Fruit fly (Drosophila melanogaster) whole organism, embryonic: ENCODE measurements around the gene CG13457.

ENCODE experiments used
- Blimp-1 ChIP-seq: fragments of 200-800 bp; sonication (Bioruptor generic); optimal IDR thresholded peaks from 3 replicates; lab custom pipeline; 2018; ENCODE audit warnings: missing biosample characterization, missing genetic modification characterization, mild to moderate bottlenecking, moderate library complexity, missing genetic modification reagents
- CG10431 ChIP-seq: fragments of 200-800 bp; sonication (Bioruptor generic); optimal IDR thresholded peaks from 3 replicates; lab custom pipeline; 2018; ENCODE audit warnings: missing biosample characterization, mild to moderate bottlenecking, missing genetic modification characterization
- CG10462 ChIP-seq: fragments of 200-800 bp; sonication (Bioruptor generic); optimal IDR thresholded peaks from 2 replicates; lab custom pipeline; 2016; ENCODE audit warnings: missing biosample characterization, missing genetic modification characterization
- CG11723 ChIP-seq: fragments of 200-800 bp; sonication (Bioruptor generic); optimal IDR thresholded peaks from 2 replicates; lab custom pipeline; 2017; ENCODE audit warnings: missing biosample characterization, mild to moderate bottlenecking, missing genetic modification characterization
- CG12391 ChIP-seq: fragments of 200-800 bp; sonication (Bioruptor generic); optimal IDR thresholded peaks from 3 replicates; lab custom pipeline; 2018; ENCODE audit warnings: missing biosample characterization, mild to moderate bottlenecking, missing genetic modification characterization, moderate library complexity
- CG12769 ChIP-seq: fragments of 200-800 bp; sonication (Bioruptor generic); optimal IDR thresholded peaks from 2 replicates; lab custom pipeline; 2019; ENCODE audit warnings: missing biosample characterization, mild to moderate bottlenecking, missing genetic modification characterization, moderate library complexity
- CG13775 ChIP-seq: fragments of 200-800 bp; sonication (Bioruptor generic); optimal IDR thresholded peaks from 3 replicates; lab custom pipeline; 2017; ENCODE audit warnings: missing biosample characterization, mild to moderate bottlenecking, missing genetic modification characterization
- CG14441 ChIP-seq: fragments of 200-800 bp; sonication (Bioruptor generic); IDR thresholded peaks from 2 replicates; pipeline ENCODE4 v1.3.6; 2022; ENCODE audit warnings: missing biosample characterization, missing genetic modification characterization
- CG15269 ChIP-seq: fragments of 200-800 bp; sonication (Bioruptor generic); optimal IDR thresholded peaks from 2 replicates; lab custom pipeline; 2018; ENCODE audit warnings: missing biosample characterization, mild to moderate bottlenecking, missing genetic modification characterization, moderate library complexity
- CG15601 ChIP-seq: fragments of 200-800 bp; sonication (Bioruptor generic); optimal IDR thresholded peaks from 3 replicates; lab custom pipeline; 2019; ENCODE audit warnings: missing biosample characterization, mild to moderate bottlenecking, missing genetic modification characterization, moderate library complexity
- CG15696 ChIP-seq: fragments of 200-800 bp; sonication (Bioruptor generic); optimal IDR thresholded peaks from 2 replicates; lab custom pipeline; 2019; ENCODE audit warnings: missing biosample characterization, mild to moderate bottlenecking, missing genetic modification characterization, moderate library complexity
- CG16863 ChIP-seq: fragments of 200-800 bp; sonication (Bioruptor generic); optimal IDR thresholded peaks from 3 replicates; lab custom pipeline; 2016; ENCODE audit warnings: missing biosample characterization, missing genetic modification characterization
- CG17359 ChIP-seq: fragments of 200-800 bp; sonication (Bioruptor generic); optimal IDR thresholded peaks from 3 replicates; lab custom pipeline; 2018; ENCODE audit warnings: missing biosample characterization, mild to moderate bottlenecking, missing genetic modification characterization, moderate library complexity
- CG17802 ChIP-seq: fragments of 200-800 bp; sonication (Bioruptor generic); optimal IDR thresholded peaks from 2 replicates; lab custom pipeline; 2018; ENCODE audit warnings: missing biosample characterization, mild to moderate bottlenecking, missing genetic modification characterization, moderate library complexity
- CG18619 ChIP-seq: fragments of 200-800 bp; sonication (Bioruptor generic); optimal IDR thresholded peaks from 3 replicates; lab custom pipeline; 2017; ENCODE audit warnings: missing biosample characterization, mild to moderate bottlenecking, missing genetic modification characterization
- CG2120 ChIP-seq: fragments of 200-800 bp; sonication (Bioruptor generic); optimal IDR thresholded peaks from 3 replicates; lab custom pipeline; 2016; ENCODE audit warnings: missing biosample characterization, missing genetic modification characterization
- CG3281 ChIP-seq: fragments of 200-800 bp; sonication (Bioruptor generic); optimal IDR thresholded peaks from 3 replicates; lab custom pipeline; 2017; ENCODE audit warnings: missing biosample characterization, mild to moderate bottlenecking, missing genetic modification characterization
- CG34422 ChIP-seq: fragments of 200-800 bp; sonication (Bioruptor generic); IDR thresholded peaks from 3 replicates; pipeline ENCODE4 v1.3.6; 2022; ENCODE audit warnings: missing biosample characterization, missing genetic modification characterization
- CG4404 ChIP-seq: fragments of 200-800 bp; sonication (Bioruptor generic); IDR thresholded peaks from 2 replicates; pipeline ENCODE4 v1.3.6; 2022; ENCODE audit warnings: missing biosample characterization, missing genetic modification characterization
- CG4617 ChIP-seq: fragments of 200-800 bp; sonication (Bioruptor generic); optimal IDR thresholded peaks from 3 replicates; lab custom pipeline; 2016; ENCODE audit warnings: missing biosample characterization, missing genetic modification characterization, borderline replicate concordance
- CG5180 ChIP-seq: fragments of 200-800 bp; sonication (Bioruptor generic); optimal IDR thresholded peaks from 3 replicates; lab custom pipeline; 2017; ENCODE audit warnings: missing biosample characterization, missing genetic modification characterization, mild to moderate bottlenecking, moderate library complexity, missing genetic modification reagents
- Dll ChIP-seq: fragments of 200-800 bp; sonication (Bioruptor generic); IDR thresholded peaks from 4 replicates; pipeline ENCODE4 v1.3.6; 2022; ENCODE audit warnings: missing biosample characterization, missing genetic modification characterization; ENCODE audit not compliant: partially characterized antibody
- Doc2 ChIP-seq: fragments of 200-800 bp; sonication (Bioruptor generic); IDR thresholded peaks from 2 replicates; pipeline ENCODE4 v1.3.6; 2022; ENCODE audit warnings: missing biosample characterization, missing genetic modification characterization
- Dp ChIP-seq: fragments of 200-800 bp; sonication (Bioruptor generic); optimal IDR thresholded peaks from 2 replicates; lab custom pipeline; 2018; ENCODE audit warnings: missing biosample characterization, mild to moderate bottlenecking, missing genetic modification characterization, moderate library complexity
- E2f2 ChIP-seq: fragments of 200-800 bp; sonication (Bioruptor generic); IDR thresholded peaks from 2 replicates; pipeline ENCODE4 v1.3.6; 2022; ENCODE audit warnings: missing biosample characterization, missing genetic modification characterization
- Ets97D ChIP-seq: fragments of 200-800 bp; sonication (Bioruptor generic); optimal IDR thresholded peaks from 3 replicates; lab custom pipeline; 2016; ENCODE audit warnings: missing biosample characterization, missing genetic modification characterization
- Hmr ChIP-seq: fragments of 200-800 bp; sonication (Bioruptor generic); optimal IDR thresholded peaks from 3 replicates; lab custom pipeline; 2017; ENCODE audit warnings: mild to moderate bottlenecking, missing biosample characterization, missing genetic modification reagents, missing genetic modification characterization
- Hr39 ChIP-seq: fragments of >200 bp; optimal IDR thresholded peaks from 2 replicates; lab custom pipeline; 2017
- MTF-1 ChIP-seq: fragments of 200-800 bp; sonication (Bioruptor generic); optimal IDR thresholded peaks from 2 replicates; lab custom pipeline; 2018; ENCODE audit warnings: missing biosample characterization, mild to moderate bottlenecking, missing genetic modification characterization, borderline replicate concordance
- Med ChIP-seq: fragments of 200-800 bp; sonication (Bioruptor generic); peaks from one replicate; lab custom pipeline; 2016; ENCODE audit warnings: missing biosample characterization, missing genetic modification characterization, mild to moderate bottlenecking, inconsistent platforms, moderate library complexity
- Oli ChIP-seq: fragments of 200-800 bp; sonication (Bioruptor generic); optimal IDR thresholded peaks from 2 replicates; lab custom pipeline; 2018; ENCODE audit warnings: missing biosample characterization, mild to moderate bottlenecking, missing genetic modification characterization, moderate library complexity
- Optix ChIP-seq: fragments of 200-800 bp; sonication (Bioruptor generic); IDR thresholded peaks from 3 replicates; pipeline ENCODE4 v1.3.6; 2022; ENCODE audit warnings: missing biosample characterization, missing genetic modification characterization
- Poxn ChIP-seq: fragments of 200-800 bp; sonication (Bioruptor generic); IDR thresholded peaks from 2 replicates; pipeline ENCODE4 v1.3.6; 2022; ENCODE audit warnings: missing biosample characterization, missing genetic modification characterization
- Sox102F ChIP-seq: fragments of 200-800 bp; sonication (Bioruptor generic); optimal IDR thresholded peaks from 2 replicates; lab custom pipeline; 2018; ENCODE audit warnings: missing biosample characterization, mild to moderate bottlenecking, missing genetic modification characterization, moderate library complexity
- Spps ChIP-seq: fragments of 200-800 bp; sonication (Bioruptor generic); optimal IDR thresholded peaks from 2 replicates; lab custom pipeline; 2018; ENCODE audit warnings: missing biosample characterization, mild to moderate bottlenecking, missing genetic modification characterization
- Vsx1 ChIP-seq: fragments of 200-800 bp; sonication (Bioruptor generic); optimal IDR thresholded peaks from 2 replicates; lab custom pipeline; 2017; ENCODE audit warnings: missing biosample characterization, mild to moderate bottlenecking, missing genetic modification characterization, missing genetic modification reagents
- ara ChIP-seq: fragments of 200-800 bp; sonication (Bioruptor generic); IDR thresholded peaks from 2 replicates; pipeline ENCODE4 v1.3.6; 2022; ENCODE audit warnings: missing biosample characterization, missing genetic modification characterization
- ato ChIP-seq: fragments of 200-800 bp; sonication (Bioruptor generic); IDR thresholded peaks from 2 replicates; pipeline ENCODE4 v1.3.6; 2022; ENCODE audit warnings: missing biosample characterization, missing genetic modification characterization; ENCODE audit not compliant: partially characterized antibody
- bab2 ChIP-seq: fragments of 200-800 bp; sonication (Bioruptor generic); optimal IDR thresholded peaks from 2 replicates; lab custom pipeline; 2016; ENCODE audit warnings: missing biosample characterization, missing genetic modification characterization
- caup ChIP-seq: fragments of 200-800 bp; sonication (Bioruptor generic); optimal IDR thresholded peaks from 3 replicates; lab custom pipeline; 2017; ENCODE audit warnings: missing biosample characterization, mild to moderate bottlenecking, missing genetic modification characterization, moderate library complexity; ENCODE audit not compliant: severe bottlenecking
- chm ChIP-seq: fragments of 200-800 bp; sonication (Bioruptor generic); IDR thresholded peaks from 2 replicates; pipeline ENCODE4 v1.3.6; 2022; ENCODE audit warnings: missing biosample characterization, missing genetic modification characterization
- ci ChIP-seq: fragments of 200-800 bp; sonication (Bioruptor generic); IDR thresholded peaks from 3 replicates; pipeline ENCODE4 v1.3.6; 2022; ENCODE audit warnings: missing biosample characterization, missing genetic modification characterization
- fd3F ChIP-seq: fragments of 200-800 bp; sonication (Bioruptor generic); optimal IDR thresholded peaks from 2 replicates; lab custom pipeline; 2018; ENCODE audit warnings: missing biosample characterization, mild to moderate bottlenecking, missing genetic modification characterization, moderate library complexity
- gsb ChIP-seq: fragments of 200-800 bp; sonication (Bioruptor generic); IDR thresholded peaks from 2 replicates; pipeline ENCODE4 v1.3.6; 2022; ENCODE audit warnings: missing biosample characterization, missing genetic modification characterization
- ken ChIP-seq: fragments of 200-800 bp; sonication (Bioruptor generic); IDR thresholded peaks from 3 replicates; pipeline ENCODE4 v1.3.6; 2022; ENCODE audit warnings: missing biosample characterization, missing genetic modification characterization
- knrl ChIP-seq: fragments of 200-800 bp; sonication (Bioruptor generic); IDR thresholded peaks from 3 replicates; pipeline ENCODE4 v1.3.6; 2022; ENCODE audit warnings: missing biosample characterization, missing genetic modification characterization; ENCODE audit not compliant: partially characterized antibody
- lab ChIP-seq: fragments of 200-800 bp; sonication (Bioruptor generic); optimal IDR thresholded peaks from 3 replicates; lab custom pipeline; 2017; ENCODE audit warnings: missing biosample characterization, missing genetic modification characterization, mild to moderate bottlenecking, moderate library complexity, missing genetic modification reagents
- org-1 ChIP-seq: fragments of 200-800 bp; sonication (Bioruptor generic); optimal IDR thresholded peaks from 2 replicates; lab custom pipeline; 2017; ENCODE audit warnings: missing biosample characterization, missing genetic modification characterization
- tup ChIP-seq: fragments of 200-800 bp; sonication (Bioruptor generic); optimal IDR thresholded peaks from 2 replicates; lab custom pipeline; 2016; ENCODE audit warnings: missing biosample characterization, mild to moderate bottlenecking, missing genetic modification characterization, moderate library complexity
- vfl ChIP-seq: fragments of 200-800 bp; sonication (Bioruptor generic); optimal IDR thresholded peaks from 2 replicates; lab custom pipeline; 2016; ENCODE audit warnings: missing biosample characterization, missing genetic modification characterization
- wdn ChIP-seq: fragments of 200-800 bp; sonication (Bioruptor generic); IDR thresholded peaks from 2 replicates; pipeline ENCODE4 v1.3.6; 2022; ENCODE audit warnings: missing biosample characterization, missing genetic modification characterization

Gene CG13457

dm6 chr3L:15150028-15150427, 18.9 kb upstream of the CG13457 start (continued):
- TF ChIP-seq chm (GFP tag; lab: Robert Waterston, UW) (no peak), Oli (tag; lab: Kevin White, UChicago) (no peak), CG15601 (tag; lab: Kevin White, UChicago) (no peak), Doc2 (GFP tag; lab: Robert Waterston, UW) (no peak), CG18619 (GFP tag; lab: Kevin White, UChicago) (no peak), Dll (GFP tag; lab: Robert Waterston, UW) (no peak), CG4617 (GFP tag; lab: Kevin White, UChicago) (no peak), CG16863 (GFP tag; lab: Kevin White, UChicago) (no peak), CG12391 (tag; lab: Kevin White, UChicago) (no peak), CG5180 (GFP tag; lab: Kevin White, UChicago) (no peak), CG11723 (GFP tag; lab: Kevin White, UChicago) (no peak), Ets97D (GFP tag; lab: Kevin White, UChicago) (no peak), Blimp-1 (GFP tag; lab: Kevin White, UChicago) (no peak), CG10462 (GFP tag; lab: Kevin White, UChicago) (no peak), ara (GFP tag; lab: Robert Waterston, UW) (no peak), CG4404 (GFP tag; lab: Robert Waterston, UW) (no peak), CG15269 (no peak), fd3F (GFP tag; lab: Kevin White, UChicago) (no peak), CG3281 (GFP tag; lab: Kevin White, UChicago) (peak; percentile 32), ci (GFP tag; lab: Robert Waterston, UW) (no peak), Med (GFP tag; lab: Kevin White, UChicago) (peak; percentile 75), lab (GFP tag; lab: Kevin White, UChicago) (peak; percentile 66), Sox102F (GFP tag; lab: Kevin White, UChicago) (no peak), Poxn (no peak), org-1 (no peak), tup (no peak), knrl (GFP tag; lab: Robert Waterston, UW) (no peak), Dp (no peak), CG12769 (tag; lab: Kevin White, UChicago) (no peak), Vsx1 (GFP tag; lab: Kevin White, UChicago) (no peak), CG17802 (no peak), CG2120 (peak; percentile 33), CG17359 (tag; lab: Kevin White, UChicago) (no peak), wdn (GFP tag; lab: Robert Waterston, UW) (no peak), ken (GFP tag; lab: Robert Waterston, UW) (no peak), CG10431 (no peak), MTF-1 (no peak), CG13775 (GFP tag; lab: Kevin White, UChicago) (no peak), vfl (GFP tag; lab: Kevin White, UChicago) (no peak), bab2 (no peak), Spps (tag; lab: Kevin White, UChicago) (no peak), Optix (GFP tag; lab: Robert Waterston, UW) (no peak), Hr39 (lab: Kevin White, UChicago) (no peak), CG34422 (GFP tag; lab: Robert Waterston, UW) (no peak), CG14441 (GFP tag; lab: Robert Waterston, UW) (no peak), E2f2 (GFP tag; lab: Robert Waterston, UW) (no peak), caup (GFP tag; lab: Kevin White, UChicago) (peak; percentile 39), Hmr (GFP tag; lab: Kevin White, UChicago) (peak; percentile 37), CG15696 (no peak), gsb (GFP tag; lab: Robert Waterston, UW) (no peak), ato (no peak)
